Fruit fly (Drosophila melanogaster): ENCODE results near the gene CG33158.

dm6 chr3L:16380770-16381169 is 38.6 kb upstream of the CG33158 start:
- no peak for TF ChIP-seq ttk (optimal IDR thresholded peaks at IDR 0.05)
- TF ChIP-seq Sin3A (optimal IDR thresholded peaks at IDR 0.05) = no peak

Data from Kc167 (cell line).